Worm (Caenorhabditis elegans): ENCODE data around the gene C29F3.3.
"Not testable (repeated sequence)": the region's sequence is repeated elsewhere in the genome, so short reads cannot be mapped to it uniquely, and the experiment has no call there.

The C29F3.3 gene

ce11 chrV:15380857-15381256 is 33.7 kb upstream of the C29F3.3 start, which contains the start of gene dhs-23:
Gene dhs-23 (plus strand): TSS chrV:15381219.
- TF ChIP-seq ets-7 (tag; optimal IDR thresholded peaks at IDR 0.05) (no peak), F13C5.2 (tag; optimal IDR thresholded peaks at IDR 0.05) (no peak), tbx-37 (GFP tag; conservative IDR thresholded peaks at IDR 0.05) (no peak), B0310.2 (tag; optimal IDR thresholded peaks at IDR 0.05) (no peak), hmg-4 (GFP tag; optimal IDR thresholded peaks at IDR 0.05) (no peak), ama-1 (optimal IDR thresholded peaks at IDR 0.05) (no peak), ceh-13 (GFP tag; optimal IDR thresholded peaks at IDR 0.05) (no peak), scrt-1 (GFP tag; IDR thresholded peaks at IDR 0.05) (no peak), hnd-1 (tag; optimal IDR thresholded peaks at IDR 0.05) (no peak), hmbx-1 (tag; optimal IDR thresholded peaks at IDR 0.05) (no peak), pes-1 (GFP tag; IDR thresholded peaks at IDR 0.05) (no peak), sea-1 (GFP tag; conservative IDR thresholded peaks at IDR 0.05) (no peak), tra-4 (tag; optimal IDR thresholded peaks at IDR 0.05) (no peak), ceh-36 (tag; optimal IDR thresholded peaks at IDR 0.05) (no peak), flt-1 (GFP tag; IDR thresholded peaks at IDR 0.05) (no peak), tbx-11 (GFP tag; IDR thresholded peaks at IDR 0.05) (no peak), aly-1 (tag; optimal IDR thresholded peaks at IDR 0.05) (no peak)

- TF ChIP-seq tbx-37 (GFP tag; conservative IDR thresholded peaks at IDR 0.05) (no peak), B0310.2 (tag; optimal IDR thresholded peaks at IDR 0.05) (no peak), ceh-13 (GFP tag; optimal IDR thresholded peaks at IDR 0.05) (no peak), aly-1 (tag; optimal IDR thresholded peaks at IDR 0.05) (no peak)
These were observed 32.6 kb upstream of the C29F3.3 start, which contains the start of gene srh-251 for ce11 chrV:15379817-15380216. Gene srh-251 (minus strand): TSS chrV:15379917.

ce11 chrV:15377903-15378302 is 30.7 kb upstream of the C29F3.3 start, which contains the start of gene srh-122:
Gene srh-122 (minus strand): TSS chrV:15378003.
- TF ChIP-seq ceh-13 (GFP tag; optimal IDR thresholded peaks at IDR 0.05): no peak
- no peak for TF ChIP-seq F13C5.2 (tag; optimal IDR thresholded peaks at IDR 0.05)
- TF ChIP-seq sea-1 (GFP tag; conservative IDR thresholded peaks at IDR 0.05): no peak
- TF ChIP-seq ama-1 (optimal IDR thresholded peaks at IDR 0.05): no peak
- no peak for TF ChIP-seq tbx-11 (GFP tag; IDR thresholded peaks at IDR 0.05)
- no peak for TF ChIP-seq scrt-1 (GFP tag; IDR thresholded peaks at IDR 0.05)
- TF ChIP-seq hmbx-1 (tag; optimal IDR thresholded peaks at IDR 0.05): no peak
- no peak for TF ChIP-seq tra-4 (tag; optimal IDR thresholded peaks at IDR 0.05)
- no peak for TF ChIP-seq aly-1 (tag; optimal IDR thresholded peaks at IDR 0.05)
- no peak for TF ChIP-seq hnd-1 (tag; optimal IDR thresholded peaks at IDR 0.05)
- TF ChIP-seq ets-7 (tag; optimal IDR thresholded peaks at IDR 0.05): no peak

ce11 chrV:15376223-15376622 is 29.0 kb upstream of the C29F3.3 start, which contains the start of gene srh-52:
Gene srh-52 (minus strand): TSS chrV:15376323.
- TF ChIP-seq tbx-11 (GFP tag; IDR thresholded peaks at IDR 0.05) (no peak), hmg-4 (GFP tag; optimal IDR thresholded peaks at IDR 0.05) (no peak), ceh-36 (tag; optimal IDR thresholded peaks at IDR 0.05) (no peak), flt-1 (GFP tag; IDR thresholded peaks at IDR 0.05) (no peak), hmbx-1 (tag; optimal IDR thresholded peaks at IDR 0.05) (no peak), aly-1 (tag; optimal IDR thresholded peaks at IDR 0.05) (no peak), tra-4 (tag; optimal IDR thresholded peaks at IDR 0.05) (no peak), tbx-37 (GFP tag; conservative IDR thresholded peaks at IDR 0.05) (no peak), sea-1 (GFP tag; conservative IDR thresholded peaks at IDR 0.05) (no peak), ceh-13 (GFP tag; optimal IDR thresholded peaks at IDR 0.05) (no peak), pes-1 (GFP tag; IDR thresholded peaks at IDR 0.05) (no peak), ets-7 (tag; optimal IDR thresholded peaks at IDR 0.05) (no peak), B0310.2 (tag; optimal IDR thresholded peaks at IDR 0.05) (no peak), ama-1 (optimal IDR thresholded peaks at IDR 0.05) (no peak), scrt-1 (GFP tag; IDR thresholded peaks at IDR 0.05) (no peak), hnd-1 (tag; optimal IDR thresholded peaks at IDR 0.05) (no peak)

ce11 chrV:15369707-15370106 is 22.5 kb upstream of the C29F3.3 start, which contains the start of gene nhr-269:
Gene nhr-269 (minus strand): TSS chrV:15369807.
- TF ChIP-seq tra-4 (tag; optimal IDR thresholded peaks at IDR 0.05): no peak
- TF ChIP-seq aly-1 (tag; optimal IDR thresholded peaks at IDR 0.05): no peak
- TF ChIP-seq hnd-1 (tag; optimal IDR thresholded peaks at IDR 0.05): no peak
- no peak for TF ChIP-seq tbx-37 (GFP tag; conservative IDR thresholded peaks at IDR 0.05)
- TF ChIP-seq hmg-4 (GFP tag; optimal IDR thresholded peaks at IDR 0.05): no peak
- no peak for TF ChIP-seq flt-1 (GFP tag; IDR thresholded peaks at IDR 0.05)
- no peak for TF ChIP-seq ets-7 (tag; optimal IDR thresholded peaks at IDR 0.05)
- TF ChIP-seq ceh-36 (tag; optimal IDR thresholded peaks at IDR 0.05): no peak
- no peak for TF ChIP-seq pes-1 (GFP tag; IDR thresholded peaks at IDR 0.05)
- TF ChIP-seq B0310.2 (tag; optimal IDR thresholded peaks at IDR 0.05): no peak
- no peak for TF ChIP-seq F13C5.2 (tag; optimal IDR thresholded peaks at IDR 0.05)
- TF ChIP-seq scrt-1 (GFP tag; IDR thresholded peaks at IDR 0.05): no peak
- TF ChIP-seq hmbx-1 (tag; optimal IDR thresholded peaks at IDR 0.05): no peak

- TF ChIP-seq ama-1 (optimal IDR thresholded peaks at IDR 0.05) (no peak), tra-4 (tag; optimal IDR thresholded peaks at IDR 0.05) (no peak), sea-1 (GFP tag; conservative IDR thresholded peaks at IDR 0.05) (no peak), B0310.2 (tag; optimal IDR thresholded peaks at IDR 0.05) (no peak), hnd-1 (tag; optimal IDR thresholded peaks at IDR 0.05) (no peak), scrt-1 (GFP tag; IDR thresholded peaks at IDR 0.05) (no peak), pes-1 (GFP tag; IDR thresholded peaks at IDR 0.05) (no peak), hmbx-1 (tag; optimal IDR thresholded peaks at IDR 0.05) (no peak), aly-1 (tag; optimal IDR thresholded peaks at IDR 0.05) (no peak), tbx-37 (GFP tag; conservative IDR thresholded peaks at IDR 0.05) (no peak), ets-7 (tag; optimal IDR thresholded peaks at IDR 0.05) (no peak), F13C5.2 (tag; optimal IDR thresholded peaks at IDR 0.05) (no peak), tbx-11 (GFP tag; IDR thresholded peaks at IDR 0.05) (no peak), ceh-36 (tag; optimal IDR thresholded peaks at IDR 0.05) (no peak), hmg-4 (GFP tag; optimal IDR thresholded peaks at IDR 0.05) (no peak), ceh-13 (GFP tag; optimal IDR thresholded peaks at IDR 0.05) (no peak), flt-1 (GFP tag; IDR thresholded peaks at IDR 0.05) (no peak)
These were observed 20.6 kb upstream of the C29F3.3 start for ce11 chrV:15367770-15368169.

- TF ChIP-seq sea-1 (GFP tag; conservative IDR thresholded peaks at IDR 0.05); B0310.2 (tag; optimal IDR thresholded peaks at IDR 0.05); F13C5.2 (tag; optimal IDR thresholded peaks at IDR 0.05): not testable (repeated sequence)
These were observed 14.2 kb upstream of the C29F3.3 start, which contains the start of gene ech-1.1 for ce11 chrV:15361412-15361811. Gene ech-1.1 (minus strand): TSS chrV:15361512.
